Worm (Caenorhabditis elegans) whole organism, L4 larva: ENCODE data around the gene sca-1.

Source experiments
- F10B5.3 ChIP-seq: sonication (generic microtip); optimal IDR thresholded peaks from 2 replicates; lab custom pipeline; 2016; ENCODE audit warnings: mild to moderate bottlenecking, missing genetic modification characterization, missing compliant biosample characterization
- F26F4.8 ChIP-seq: fragments of 200-800 bp; sonication (Bioruptor generic); conservative IDR thresholded peaks from 2 replicates; pipeline ENCODE4 v1.3.6; 2022; ENCODE audit warnings: missing genetic modification characterization, missing compliant biosample characterization
- F44E2.7 ChIP-seq: fragments of 200-800 bp; sonication (Bioruptor generic); IDR thresholded peaks from 2 replicates; pipeline ENCODE4 v2.1.2; 2022; ENCODE audit warnings: missing genetic modification characterization, missing compliant biosample characterization
- F49E8.2 ChIP-seq: sonication (generic microtip); optimal IDR thresholded peaks from 2 replicates; lab custom pipeline; 2016; ENCODE audit warnings: missing compliant biosample characterization, mild to moderate bottlenecking, missing genetic modification characterization, borderline replicate concordance
- T26A8.4 ChIP-seq: fragments of 200-800 bp; sonication (Bioruptor generic); IDR thresholded peaks from 2 replicates; pipeline ENCODE4 v1.3.6; 2022; ENCODE audit warnings: missing genetic modification characterization, missing compliant biosample characterization
- Y5F2A.4 ChIP-seq: fragments of 200-800 bp; sonication (Bioruptor generic); optimal IDR thresholded peaks from 2 replicates; lab custom pipeline; 2018; ENCODE audit warnings: mild to moderate bottlenecking, missing genetic modification characterization, missing compliant biosample characterization
- ZK337.2 ChIP-seq: fragments of 200-800 bp; sonication (Bioruptor generic); IDR thresholded peaks from 2 replicates; pipeline ENCODE4 v1.3.6; 2022; ENCODE audit warnings: missing genetic modification reagents, missing genetic modification characterization, missing compliant biosample characterization
- aly-2 ChIP-seq: sonication (generic microtip); optimal IDR thresholded peaks from 2 replicates; lab custom pipeline; 2018; ENCODE audit warnings: missing biosample characterization, missing genetic modification characterization
- attf-4 ChIP-seq: sonication (generic microtip); optimal IDR thresholded peaks from 3 replicates; lab custom pipeline; 2017; ENCODE audit warnings: missing biosample characterization, missing genetic modification characterization
- ceh-20 ChIP-seq: fragments of 200-800 bp; sonication (Bioruptor generic); IDR thresholded peaks from 2 replicates; pipeline ENCODE4 v1.3.6; 2022; ENCODE audit warnings: missing genetic modification reagents, missing genetic modification characterization, missing compliant biosample characterization
- ceh-28 ChIP-seq: fragments of 150-350 bp; optimal IDR thresholded peaks from 2 replicates; lab custom pipeline; 2014; ENCODE audit warnings: missing biosample characterization, missing genetic modification reagents, missing genetic modification characterization
- ceh-32 ChIP-seq: sonication (generic microtip); optimal IDR thresholded peaks from 2 replicates; lab custom pipeline; 2016; ENCODE audit warnings: mild to moderate bottlenecking, missing genetic modification characterization, missing compliant biosample characterization; ENCODE audit not compliant: poor library complexity
- ceh-44 ChIP-seq: fragments of 200-800 bp; sonication (Bioruptor generic); IDR thresholded peaks from 2 replicates; pipeline ENCODE4 v1.3.6; 2022; ENCODE audit warnings: missing genetic modification reagents, missing genetic modification characterization, missing compliant biosample characterization
- ceh-82 ChIP-seq: sonication (generic microtip); optimal IDR thresholded peaks from 2 replicates; lab custom pipeline; 2017; ENCODE audit warnings: missing biosample characterization, missing genetic modification characterization
- daf-16 ChIP-seq, 3 experiments: sonication (generic microtip); optimal IDR thresholded peaks; 2 replicates each; lab custom pipeline; 2016 to 2017; ENCODE audit warnings: missing genetic modification characterization in 3 of 3, missing genetic modification reagents in 3 of 3, mild to moderate bottlenecking in 2 of 3, missing compliant biosample characterization in 2 of 3, missing biosample characterization in 1 of 3, moderate library complexity in 1 of 3
- daf-8 ChIP-seq: fragments of 200-800 bp; sonication (Bioruptor generic); IDR thresholded peaks from 2 replicates; pipeline ENCODE4 v1.3.6; 2022; ENCODE audit warnings: missing genetic modification characterization, missing compliant biosample characterization
- dmd-8 ChIP-seq: fragments of 200-800 bp; sonication (Bioruptor generic); IDR thresholded peaks from 2 replicates; pipeline ENCODE4 v1.3.6; 2022; ENCODE audit warnings: missing genetic modification characterization, missing compliant biosample characterization
- fos-1 ChIP-seq: fragments of 150-350 bp; optimal IDR thresholded peaks from 2 replicates; lab custom pipeline; 2014; ENCODE audit warnings: missing biosample characterization, missing genetic modification characterization
- hlh-30 ChIP-seq: sonication (generic microtip); optimal IDR thresholded peaks from 2 replicates; lab custom pipeline; 2017; ENCODE audit warnings: antibody characterized with exemption, mild to moderate bottlenecking, missing genetic modification characterization, missing compliant biosample characterization; ENCODE audit not compliant: insufficient read depth
- hmg-1.1 ChIP-seq: fragments of 200-800 bp; sonication (Bioruptor generic); IDR thresholded peaks from 2 replicates; pipeline ENCODE4 v1.3.6; 2022; ENCODE audit warnings: missing genetic modification reagents, missing genetic modification characterization, missing compliant biosample characterization
- jun-1 ChIP-seq: fragments of 150-350 bp; optimal IDR thresholded peaks from 2 replicates; lab custom pipeline; 2014; ENCODE audit warnings: missing biosample characterization, missing genetic modification reagents, missing genetic modification characterization
- lin-1 ChIP-seq: fragments of 200-800 bp; sonication (Bioruptor generic); IDR thresholded peaks from 2 replicates; pipeline ENCODE4 v1.3.6; 2022; ENCODE audit warnings: missing genetic modification reagents, missing genetic modification characterization, missing compliant biosample characterization
- lin-15B ChIP-seq: fragments of 150-350 bp; sonication (generic microtip); optimal IDR thresholded peaks from 3 replicates; lab custom pipeline; 2014; ENCODE audit warnings: missing biosample characterization, missing genetic modification characterization
- lsy-2 ChIP-seq, 2 experiments: fragments of 150-350 bp in 1 of 2; sonication (generic microtip) in 1 of 2; optimal IDR thresholded peaks; 2 replicates each; lab custom pipeline; 2014 to 2017; ENCODE audit warnings: missing biosample characterization in 2 of 2, missing genetic modification characterization in 2 of 2
- madf-5 ChIP-seq, 2 experiments: fragments of 200-800 bp; sonication (Bioruptor generic); IDR thresholded peaks; 2 replicates each; pipeline ENCODE4 v1.3.6; 2022; ENCODE audit warnings: missing compliant biosample characterization in 2 of 2, missing genetic modification characterization in 2 of 2
- mdl-1 ChIP-seq, 2 experiments: fragments of 150-350 bp in 1 of 2; sonication (generic microtip) in 1 of 2; optimal IDR thresholded peaks; 2 replicates each; lab custom pipeline; 2014 to 2017; ENCODE audit warnings: missing biosample characterization in 2 of 2, missing genetic modification characterization in 2 of 2
- mdt-29 ChIP-seq: fragments of 200-800 bp; sonication (Bioruptor generic); IDR thresholded peaks from 2 replicates; pipeline ENCODE4 v1.3.6; 2022; ENCODE audit warnings: missing genetic modification reagents, missing genetic modification characterization, missing compliant biosample characterization
- mep-1 ChIP-seq: fragments of 150-350 bp; sonication (generic microtip); optimal IDR thresholded peaks from 3 replicates; lab custom pipeline; 2014; ENCODE audit warnings: missing biosample characterization, missing genetic modification characterization
- mxl-2 ChIP-seq: fragments of 200-800 bp; sonication (Bioruptor generic); conservative IDR thresholded peaks from 2 replicates; pipeline ENCODE4 v1.3.6; 2022; ENCODE audit warnings: missing genetic modification reagents, missing genetic modification characterization, missing compliant biosample characterization
- mxl-3 ChIP-seq: fragments of 200-800 bp; sonication (Bioruptor generic); optimal IDR thresholded peaks from 2 replicates; lab custom pipeline; 2018; ENCODE audit warnings: mild to moderate bottlenecking, missing genetic modification characterization, missing compliant biosample characterization
- nhr-102 ChIP-seq: sonication (generic microtip); optimal IDR thresholded peaks from 2 replicates; lab custom pipeline; 2016; ENCODE audit warnings: mild to moderate bottlenecking, missing genetic modification characterization, moderate library complexity, missing compliant biosample characterization
- nhr-25 ChIP-seq: sonication (generic microtip); optimal IDR thresholded peaks from 2 replicates; lab custom pipeline; 2017; ENCODE audit warnings: missing genetic modification characterization, mild to moderate bottlenecking, missing compliant biosample characterization, antibody characterized with exemption, moderate library complexity, borderline replicate concordance; ENCODE audit not compliant: insufficient read depth
- nhr-28 ChIP-seq: fragments of 150-350 bp; optimal IDR thresholded peaks from 2 replicates; lab custom pipeline; 2014; ENCODE audit warnings: missing biosample characterization, missing genetic modification characterization
- nhr-6 ChIP-seq: fragments of 150-350 bp; optimal IDR thresholded peaks from 2 replicates; lab custom pipeline; 2014; ENCODE audit warnings: missing biosample characterization, missing genetic modification characterization
- nhr-77 ChIP-seq: fragments of 150-350 bp; optimal IDR thresholded peaks from 2 replicates; lab custom pipeline; 2014; ENCODE audit warnings: missing biosample characterization, missing genetic modification characterization
- php-3 ChIP-seq: fragments of 200-800 bp; sonication (Bioruptor generic); IDR thresholded peaks from 2 replicates; pipeline ENCODE4 v1.3.6; 2022; ENCODE audit warnings: missing genetic modification reagents, missing genetic modification characterization, missing compliant biosample characterization
- pqm-1 ChIP-seq: sonication (generic microtip); optimal IDR thresholded peaks from 2 replicates; lab custom pipeline; 2017; ENCODE audit warnings: missing biosample characterization, missing genetic modification characterization
- rbr-2 ChIP-seq: sonication (generic microtip); optimal IDR thresholded peaks from 2 replicates; lab custom pipeline; 2016; ENCODE audit warnings: missing genotype, missing genetic modification characterization, missing compliant biosample characterization
- set-16 ChIP-seq: fragments of 200-800 bp; sonication (Bioruptor generic); IDR thresholded peaks from 2 replicates; pipeline ENCODE4 v1.3.6; 2022; ENCODE audit warnings: missing genetic modification reagents, missing genetic modification characterization, missing compliant biosample characterization
- snpc-4 ChIP-seq: fragments of 150-350 bp; optimal IDR thresholded peaks from 2 replicates; lab custom pipeline; 2014; ENCODE audit warnings: missing biosample characterization, missing genetic modification characterization
- spr-3 ChIP-seq: fragments of 200-800 bp; sonication (Bioruptor generic); optimal IDR thresholded peaks from 2 replicates; lab custom pipeline; 2018; ENCODE audit warnings: mild to moderate bottlenecking, missing genetic modification characterization, missing compliant biosample characterization
- tag-97 ChIP-seq: fragments of 200-800 bp; sonication (Bioruptor generic); IDR thresholded peaks from 2 replicates; pipeline ENCODE4 v1.3.6; 2022; ENCODE audit warnings: missing genetic modification characterization, missing compliant biosample characterization
- unc-130 ChIP-seq: sonication (generic microtip); optimal IDR thresholded peaks from 2 replicates; lab custom pipeline; 2016; ENCODE audit warnings: missing genetic modification reagents, missing genetic modification characterization, missing compliant biosample characterization
- unc-39 ChIP-seq: sonication (generic microtip); optimal IDR thresholded peaks from 2 replicates; lab custom pipeline; 2017; ENCODE audit warnings: missing biosample characterization, missing genetic modification characterization
- zag-1 ChIP-seq: fragments of 150-350 bp; optimal IDR thresholded peaks from 2 replicates; lab custom pipeline; 2014; ENCODE audit warnings: missing biosample characterization, missing genetic modification characterization
- zfp-2 ChIP-seq: sonication (generic microtip); optimal IDR thresholded peaks from 2 replicates; lab custom pipeline; 2016; ENCODE audit warnings: mild to moderate bottlenecking, missing genetic modification characterization, missing compliant biosample characterization
- zip-11 ChIP-seq: fragments of 200-800 bp; sonication (Bioruptor generic); IDR thresholded peaks from 2 replicates; pipeline ENCODE4 v1.3.6; 2022; ENCODE audit warnings: missing genetic modification characterization, missing compliant biosample characterization
- zip-2 ChIP-seq: fragments of 150-350 bp; optimal IDR thresholded peaks from 2 replicates; lab custom pipeline; 2014; ENCODE audit warnings: missing biosample characterization, missing genetic modification characterization
- ztf-7 ChIP-seq: fragments of 150-350 bp; optimal IDR thresholded peaks from 2 replicates; lab custom pipeline; 2014; ENCODE audit warnings: missing biosample characterization, missing genetic modification characterization

sca-1 gene

ce11 chrIII:10848858-10849257 lies 32.2 kb upstream of the sca-1 start, which contains the start of the genes fbxb-85 and hex-3 (continued):
- TF ChIP-seq daf-16 (GFP tag; optimal IDR thresholded peaks at IDR 0.05; lab: Kevin White, UChicago) = peak; percentile 12 to 89
- peak; percentile 86 for TF ChIP-seq daf-16 (tag; optimal IDR thresholded peaks at IDR 0.05; lab: Kevin White, UChicago)
- TF ChIP-seq snpc-4 (tag; lab: Kevin White, UChicago) = no peak
- no peak for TF ChIP-seq fos-1

- TF ChIP-seq daf-8 (GFP tag; lab: Robert Waterston, UW) (no peak), lin-1 (GFP tag; lab: Robert Waterston, UW) (peak; percentile 18; the same call in 1 of the 2 replicates), pqm-1 (tag; lab: Kevin White, UChicago) (no peak), php-3 (GFP tag; lab: Robert Waterston, UW) (no peak), rbr-2 (tag; lab: Kevin White, UChicago) (peak; percentile 79), mxl-3 (GFP tag; lab: Kevin White, UChicago) (no peak), nhr-28 (tag; lab: Kevin White, UChicago) (peak; percentile 44), F49E8.2 (tag; lab: Kevin White, UChicago) (peak; percentile 54), jun-1 (tag; lab: Kevin White, UChicago) (no peak), nhr-77 (peak; percentile 61), dmd-8 (no peak), attf-4 (tag; lab: Kevin White, UChicago) (no peak), F44E2.7 (no peak), ZK337.2 (GFP tag; lab: Robert Waterston, UW) (no peak), nhr-6 (tag; lab: Kevin White, UChicago) (peak; percentile 61), ceh-44 (GFP tag; lab: Robert Waterston, UW) (no peak), tag-97 (GFP tag; lab: Robert Waterston, UW) (no peak), ceh-28 (tag; lab: Kevin White, UChicago) (no peak), ceh-32 (tag; lab: Kevin White, UChicago) (peak; percentile 9), F26F4.8 (GFP tag; lab: Robert Waterston, UW) (no peak), zip-2 (peak; percentile 80), aly-2 (no peak), fos-1 (no peak), spr-3 (peak; percentile 63), mep-1 (tag; lab: Kevin White, UChicago) (peak; percentile 81), nhr-102 (peak; percentile 86), zag-1 (tag; lab: Kevin White, UChicago) (no peak), hmg-1.1 (peak; percentile 87), set-16 (GFP tag; lab: Robert Waterston, UW) (no peak), ceh-20 (GFP tag; lab: Robert Waterston, UW) (peak; percentile 54), mxl-2 (no peak), mdl-1 (tag; optimal IDR thresholded peaks at IDR 0.05; lab: Kevin White, UChicago) (no peak), zfp-2 (peak; percentile 4), mdt-29 (GFP tag; lab: Robert Waterston, UW) (peak; percentile 50; the same call in 1 of the 2 replicates), ceh-82 (tag; lab: Kevin White, UChicago) (no peak), lin-15B (tag; lab: Kevin White, UChicago) (peak; percentile 40), zip-11 (GFP tag; lab: Robert Waterston, UW) (no peak), ztf-7 (peak; percentile 71), T26A8.4 (GFP tag; lab: Robert Waterston, UW) (no peak; the same call in 1 of the 2 replicates), Y5F2A.4 (GFP tag; lab: Kevin White, UChicago) (no peak), madf-5 (GFP tag; IDR thresholded peaks at IDR 0.05; lab: Robert Waterston, UW) (no peak), hlh-30 (tag; lab: Kevin White, UChicago) (peak; percentile 61), snpc-4 (tag; lab: Kevin White, UChicago) (no peak), nhr-25 (tag; lab: Kevin White, UChicago) (no peak), unc-39 (no peak), F10B5.3 (tag; lab: Kevin White, UChicago) (peak; percentile 62), lsy-2 (tag; optimal IDR thresholded peaks at IDR 0.05; lab: Kevin White, UChicago) (peak; percentile 31 to 93), unc-130 (GFP tag; lab: Kevin White, UChicago) (no peak)
Observed at ce11 chrIII:10844873-10845272, 28.2 kb upstream of the sca-1 start, which contains the start of gene pde-12. Gene pde-12 (minus strand): TSS chrIII:10845020.
